Fruit fly (Drosophila melanogaster): ENCODE results near the gene ChAT.

ChAT gene

dm6 chr3R:18738086-18738485 lies 32.8 kb downstream of the ChAT start (continued):
- TF ChIP-seq CG11695 (GFP tag; IDR thresholded peaks at IDR 0.05) (peak; percentile 31; the same call in 1 of the 3 replicates), CG2712 (tag; optimal IDR thresholded peaks at IDR 0.05) (no peak), crc (GFP tag; optimal IDR thresholded peaks at IDR 0.05) (no peak), gfzf (GFP tag; optimal IDR thresholded peaks at IDR 0.05) (peak; percentile 20), CG10321 (GFP tag; IDR thresholded peaks at IDR 0.05) (no peak), pzg (GFP tag; optimal IDR thresholded peaks at IDR 0.05) (no peak), Nf-YB (GFP tag; optimal IDR thresholded peaks at IDR 0.05) (no peak), pum (GFP tag; optimal IDR thresholded peaks at IDR 0.05) (no peak), Lpt (GFP tag; optimal IDR thresholded peaks at IDR 0.05) (no peak), sens (GFP tag) (peak; percentile 74), Sry-δ (GFP tag; optimal IDR thresholded peaks at IDR 0.05) (peak; percentile 72), CG8281 (tag; optimal IDR thresholded peaks at IDR 0.05) (no peak), wek (GFP tag; optimal IDR thresholded peaks at IDR 0.05) (no peak), Hr3 (GFP tag; optimal IDR thresholded peaks at IDR 0.05) (no peak), Atf6 (GFP tag; IDR thresholded peaks at IDR 0.05) (0 out of 2 replicates have a peak, but pooled peaks have one; percentile 15), CG6175 (GFP tag; IDR thresholded peaks at IDR 0.05) (no peak), en (GFP tag; optimal IDR thresholded peaks at IDR 0.05) (no peak), ab (GFP tag; optimal IDR thresholded peaks at IDR 0.05) (no peak), inv (GFP tag; IDR thresholded peaks at IDR 0.05; ENCODE audit: partially characterized antibody) (peak; percentile 19; the same call in 1 of the 2 replicates), Meics (GFP tag; optimal IDR thresholded peaks at IDR 0.05) (peak; percentile 97), lola (GFP tag; optimal IDR thresholded peaks at IDR 0.05) (no peak), CG3407 (GFP tag; optimal IDR thresholded peaks at IDR 0.05) (no peak), cwo (GFP tag; optimal IDR thresholded peaks at IDR 0.05) (no peak), usp (GFP tag; optimal IDR thresholded peaks at IDR 0.05) (no peak), CG6254 (GFP tag; optimal IDR thresholded peaks at IDR 0.05) (no peak), Abd-B (GFP tag; optimal IDR thresholded peaks at IDR 0.05) (peak; percentile 1), Ets65A (GFP tag) (peak; percentile 88), CG8765 (GFP tag; IDR thresholded peaks at IDR 0.05) (peak; percentile 10; the same call in 1 of the 2 replicates), Max (GFP tag; optimal IDR thresholded peaks at IDR 0.05) (no peak), CG7556 (GFP tag; optimal IDR thresholded peaks at IDR 0.05) (no peak), CG15073 (GFP tag; optimal IDR thresholded peaks at IDR 0.05) (no peak), CG15696 (tag; optimal IDR thresholded peaks at IDR 0.05) (peak; percentile 22), gem (tag; optimal IDR thresholded peaks at IDR 0.05) (no peak), Med (GFP tag) (peak; percentile 58), CG18599 (GFP tag; optimal IDR thresholded peaks at IDR 0.05) (no peak), pan (optimal IDR thresholded peaks at IDR 0.05) (no peak), pan (GFP tag; optimal IDR thresholded peaks at IDR 0.05 in 1 of 2, IDR thresholded peaks at IDR 0.05 in 1 of 2) (peak in 1 of 2 experiments; percentile 6), CG9727 (GFP tag; optimal IDR thresholded peaks at IDR 0.05) (no peak), sob (GFP tag; IDR thresholded peaks at IDR 0.05) (no peak), luna (GFP tag; optimal IDR thresholded peaks at IDR 0.05) (no peak), Bgb (GFP tag; IDR thresholded peaks at IDR 0.05; ENCODE audit: partially characterized antibody) (peak; percentile 37; the same call in 1 of the 2 replicates), ind (GFP tag; optimal IDR thresholded peaks at IDR 0.05) (no peak), CG13775 (GFP tag; optimal IDR thresholded peaks at IDR 0.05) (no peak), lab (GFP tag; optimal IDR thresholded peaks at IDR 0.05) (no peak), dm (GFP tag; optimal IDR thresholded peaks at IDR 0.05) (peak; percentile 8), CG42726 (GFP tag; IDR thresholded peaks at IDR 0.05; ENCODE audit: partially characterized antibody) (no peak), CG4404 (GFP tag; IDR thresholded peaks at IDR 0.05) (peak; percentile 28; the same call in 1 of the 2 replicates), salm (tag; optimal IDR thresholded peaks at IDR 0.05) (no peak), dpn (GFP tag; optimal IDR thresholded peaks at IDR 0.05) (no peak), dati (GFP tag; IDR thresholded peaks at IDR 0.05) (no peak), Ets97D (GFP tag; optimal IDR thresholded peaks at IDR 0.05) (peak; percentile 3)

Data from whole organism, embryonic.